Fruit fly (Drosophila melanogaster): ENCODE measurements around the gene CG13599.
A peak's percentile ranks its signal among the peaks of the same experiment; 100 is the strongest.

CG13599 gene

DNA sequence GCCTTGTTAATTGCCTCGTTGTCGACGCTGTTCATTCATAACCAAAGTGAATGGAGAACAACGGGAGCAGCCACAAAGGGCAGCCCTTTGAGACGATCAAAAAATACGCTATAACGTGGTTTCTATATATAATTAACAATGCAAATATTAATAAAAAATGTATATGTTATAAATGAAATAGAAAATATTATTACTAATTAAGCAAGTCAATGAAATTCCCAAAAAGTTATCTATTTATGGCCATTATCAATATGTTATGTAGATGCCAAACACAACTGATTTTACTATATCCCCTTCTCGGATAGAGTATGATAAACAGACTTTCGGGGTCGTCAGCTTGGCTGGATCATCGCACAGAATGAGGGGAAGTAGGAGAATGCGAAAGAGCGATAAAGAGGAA lies 38.0 kb downstream of the CG13599 start:
- TF ChIP-seq Vsx2 (GFP tag; optimal IDR thresholded peaks at IDR 0.05; ENCODE audit: partially characterized antibody) (no peak), CrebA (GFP tag; optimal IDR thresholded peaks at IDR 0.05; ENCODE audit: borderline replicate concordance) (no peak), GATAd (GFP tag; optimal IDR thresholded peaks at IDR 0.05) (no peak), foxo (GFP tag; optimal IDR thresholded peaks at IDR 0.05) (no peak), Myc (optimal IDR thresholded peaks at IDR 0.05) (no peak), dl (GFP tag; optimal IDR thresholded peaks at IDR 0.05; ENCODE audit: insufficient read depth in 1 of 2, partially characterized antibody in 2 of 2) (no peak), ey (GFP tag; optimal IDR thresholded peaks at IDR 0.05) (no peak), Dfd (GFP tag; optimal IDR thresholded peaks at IDR 0.05) (no peak), OdsH (GFP tag; optimal IDR thresholded peaks at IDR 0.05) (no peak), h (GFP tag; optimal IDR thresholded peaks at IDR 0.05) (no peak), Abd-B (GFP tag; optimal IDR thresholded peaks at IDR 0.05) (no peak)

DNA sequence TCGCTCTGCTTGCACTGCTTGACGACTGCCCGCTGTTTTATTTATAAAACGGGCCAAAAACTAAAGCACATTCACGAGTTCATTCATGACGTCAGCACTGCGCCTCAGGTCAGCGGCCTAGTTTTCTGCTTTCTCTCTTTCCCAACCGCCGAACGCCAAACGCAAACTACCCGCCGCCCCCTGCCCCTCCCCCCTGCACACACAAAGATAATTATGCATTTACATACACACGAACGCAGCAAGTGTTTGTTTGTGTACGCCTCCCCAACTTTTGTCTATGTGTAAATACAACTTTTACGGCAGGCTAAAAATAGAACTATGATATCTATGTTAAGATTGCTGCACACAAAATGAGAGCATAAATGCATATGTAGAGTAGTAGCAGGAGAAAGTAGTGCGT lies 39.8 kb downstream of the CG13599 start:
- no peak for TF ChIP-seq br (GFP tag; optimal IDR thresholded peaks at IDR 0.05)
- TF ChIP-seq GATAd (GFP tag; optimal IDR thresholded peaks at IDR 0.05): no peak
- no peak for TF ChIP-seq sv (GFP tag; optimal IDR thresholded peaks at IDR 0.05)
- no peak for TF ChIP-seq Rel (GFP tag; optimal IDR thresholded peaks at IDR 0.05)
- no peak for TF ChIP-seq Rel (tag; optimal IDR thresholded peaks at IDR 0.05)
- no peak for TF ChIP-seq Dfd (GFP tag; optimal IDR thresholded peaks at IDR 0.05)
- no peak for TF ChIP-seq h (GFP tag; optimal IDR thresholded peaks at IDR 0.05)
- no peak for TF ChIP-seq Mio (GFP tag; optimal IDR thresholded peaks at IDR 0.05)
- no peak for TF ChIP-seq foxo (GFP tag; optimal IDR thresholded peaks at IDR 0.05)
- TF ChIP-seq OdsH (GFP tag; optimal IDR thresholded peaks at IDR 0.05): no peak
- TF ChIP-seq HLH106 (tag; optimal IDR thresholded peaks at IDR 0.05): no peak
- no peak for TF ChIP-seq fru (GFP tag; optimal IDR thresholded peaks at IDR 0.05)
- TF ChIP-seq dl (GFP tag; optimal IDR thresholded peaks at IDR 0.05; ENCODE audit: insufficient read depth in 1 of 2, partially characterized antibody in 2 of 2): no peak
- no peak for TF ChIP-seq dmrt93B (GFP tag; optimal IDR thresholded peaks at IDR 0.05)
- no peak for TF ChIP-seq lola (GFP tag; optimal IDR thresholded peaks at IDR 0.05)
- TF ChIP-seq Jra (GFP tag; optimal IDR thresholded peaks at IDR 0.05): no peak
- TF ChIP-seq woc (GFP tag; optimal IDR thresholded peaks at IDR 0.05): no peak
- TF ChIP-seq Hr83 (GFP tag; optimal IDR thresholded peaks at IDR 0.05; ENCODE audit: poor library complexity, severe bottlenecking): no peak

- no peak for TF ChIP-seq Rel (GFP tag; optimal IDR thresholded peaks at IDR 0.05)
- no peak for TF ChIP-seq Rel (tag; optimal IDR thresholded peaks at IDR 0.05)
- TF ChIP-seq sv (GFP tag; optimal IDR thresholded peaks at IDR 0.05): no peak
- TF ChIP-seq h (GFP tag; optimal IDR thresholded peaks at IDR 0.05): no peak
- TF ChIP-seq brk (GFP tag; optimal IDR thresholded peaks at IDR 0.05): no peak
- no peak for TF ChIP-seq lola (GFP tag; optimal IDR thresholded peaks at IDR 0.05)
- no peak for TF ChIP-seq HLH106 (tag; optimal IDR thresholded peaks at IDR 0.05)
- no peak for TF ChIP-seq OdsH (GFP tag; optimal IDR thresholded peaks at IDR 0.05)
- no peak for TF ChIP-seq fru (GFP tag; optimal IDR thresholded peaks at IDR 0.05)
- no peak for TF ChIP-seq foxo (GFP tag; optimal IDR thresholded peaks at IDR 0.05)
- no peak for TF ChIP-seq pan (optimal IDR thresholded peaks at IDR 0.05)
- no peak for TF ChIP-seq Mio (GFP tag; optimal IDR thresholded peaks at IDR 0.05)
- no peak for TF ChIP-seq GATAd (GFP tag; optimal IDR thresholded peaks at IDR 0.05)
- TF ChIP-seq woc (GFP tag; optimal IDR thresholded peaks at IDR 0.05): no peak
- TF ChIP-seq Vsx2 (GFP tag; optimal IDR thresholded peaks at IDR 0.05; ENCODE audit: partially characterized antibody): no peak
- TF ChIP-seq Abd-B (GFP tag; optimal IDR thresholded peaks at IDR 0.05): no peak
- no peak for TF ChIP-seq sage (GFP tag; optimal IDR thresholded peaks at IDR 0.05)
- no peak for TF ChIP-seq Dif (GFP tag; optimal IDR thresholded peaks at IDR 0.05; ENCODE audit: partially characterized antibody)
- TF ChIP-seq Hnf4 (GFP tag; optimal IDR thresholded peaks at IDR 0.05): no peak
- no peak for TF ChIP-seq tai (GFP tag; optimal IDR thresholded peaks at IDR 0.05)
Measured at dm6 chr3R:23971764-23972163, 40.3 kb downstream of the CG13599 start.

- TF ChIP-seq Hr83 (GFP tag; optimal IDR thresholded peaks at IDR 0.05; ENCODE audit: poor library complexity, severe bottlenecking) (no peak), HLH106 (tag; optimal IDR thresholded peaks at IDR 0.05) (no peak), Dfd (GFP tag; optimal IDR thresholded peaks at IDR 0.05) (peak; percentile 93)
Measured at dm6 chr3R:23981645-23982044, 50.2 kb downstream of the CG13599 start.
